Worm (Caenorhabditis elegans) whole organism, L4 larva: Measurements from ENCODE around the gene amt-4.
A peak's percentile ranks its signal among the peaks of the same experiment; 100 is the strongest.

Source experiments
- Y105C5A.15 ChIP-seq: fragments of 200-800 bp; sonication (Bioruptor generic); IDR thresholded peaks from 2 replicates; pipeline ENCODE4 v1.3.6; 2022; ENCODE audit warnings: missing genetic modification characterization, missing compliant biosample characterization
- Y5F2A.4 ChIP-seq: fragments of 200-800 bp; sonication (Bioruptor generic); optimal IDR thresholded peaks from 2 replicates; lab custom pipeline; 2018; ENCODE audit warnings: mild to moderate bottlenecking, missing genetic modification characterization, missing compliant biosample characterization
- Y75B8A.6 ChIP-seq: fragments of 200-800 bp; sonication (Bioruptor generic); IDR thresholded peaks from 2 replicates; pipeline ENCODE4 v1.3.6; 2022; ENCODE audit warnings: missing genetic modification reagents, missing genetic modification characterization, missing compliant biosample characterization
- ZK337.2 ChIP-seq: fragments of 200-800 bp; sonication (Bioruptor generic); IDR thresholded peaks from 2 replicates; pipeline ENCODE4 v1.3.6; 2022; ENCODE audit warnings: missing genetic modification reagents, missing genetic modification characterization, missing compliant biosample characterization
- ZK546.5 ChIP-seq, 2 experiments: sonication (generic microtip); optimal IDR thresholded peaks; 2 replicates each; lab custom pipeline; 2017; ENCODE audit warnings: missing biosample characterization in 2 of 2, missing genetic modification characterization in 2 of 2
- aha-1 ChIP-seq: fragments of 150-350 bp; peaks from one replicate; lab custom pipeline; 2014; ENCODE audit warnings: missing biosample characterization, missing genetic modification characterization
- arid-1 ChIP-seq: fragments of 200-800 bp; sonication (Bioruptor generic); conservative IDR thresholded peaks from 2 replicates; pipeline ENCODE4 v1.3.6; 2022; ENCODE audit warnings: missing genetic modification reagents, missing genetic modification characterization, missing compliant biosample characterization
- attf-4 ChIP-seq: sonication (generic microtip); optimal IDR thresholded peaks from 3 replicates; lab custom pipeline; 2017; ENCODE audit warnings: missing biosample characterization, missing genetic modification characterization
- ceh-20 ChIP-seq: fragments of 200-800 bp; sonication (Bioruptor generic); IDR thresholded peaks from 2 replicates; pipeline ENCODE4 v1.3.6; 2022; ENCODE audit warnings: missing genetic modification reagents, missing genetic modification characterization, missing compliant biosample characterization
- ceh-28 ChIP-seq: fragments of 150-350 bp; optimal IDR thresholded peaks from 2 replicates; lab custom pipeline; 2014; ENCODE audit warnings: missing biosample characterization, missing genetic modification reagents, missing genetic modification characterization
- ceh-44 ChIP-seq: fragments of 200-800 bp; sonication (Bioruptor generic); IDR thresholded peaks from 2 replicates; pipeline ENCODE4 v1.3.6; 2022; ENCODE audit warnings: missing genetic modification reagents, missing genetic modification characterization, missing compliant biosample characterization
- ceh-82 ChIP-seq: sonication (generic microtip); optimal IDR thresholded peaks from 2 replicates; lab custom pipeline; 2017; ENCODE audit warnings: missing biosample characterization, missing genetic modification characterization
- cey-2 ChIP-seq: sonication (generic microtip); optimal IDR thresholded peaks from 3 replicates; lab custom pipeline; 2017; ENCODE audit warnings: missing genetic modification characterization, mild to moderate bottlenecking, missing compliant biosample characterization, antibody characterized with exemption, borderline replicate concordance; ENCODE audit not compliant: insufficient read depth
- ctbp-1 ChIP-seq: fragments of 200-800 bp; sonication (Bioruptor generic); IDR thresholded peaks from 2 replicates; pipeline ENCODE4 v1.3.6; 2022; ENCODE audit warnings: missing genetic modification reagents, missing genetic modification characterization, missing compliant biosample characterization
- daf-12 ChIP-seq: fragments of 150-350 bp; optimal IDR thresholded peaks from 2 replicates; lab custom pipeline; 2014; ENCODE audit warnings: missing biosample characterization, missing genetic modification reagents, missing genetic modification characterization
- daf-8 ChIP-seq: fragments of 200-800 bp; sonication (Bioruptor generic); IDR thresholded peaks from 2 replicates; pipeline ENCODE4 v1.3.6; 2022; ENCODE audit warnings: missing genetic modification characterization, missing compliant biosample characterization
- dmd-6 ChIP-seq: fragments of 200-800 bp; sonication (Bioruptor generic); IDR thresholded peaks from 2 replicates; pipeline ENCODE4 v1.3.6; 2022; ENCODE audit warnings: missing genetic modification reagents, missing genetic modification characterization, missing compliant biosample characterization
- dmd-9 ChIP-seq: fragments of 200-800 bp; sonication (Bioruptor generic); IDR thresholded peaks from 2 replicates; pipeline ENCODE4 v1.3.6; 2022; ENCODE audit warnings: missing genetic modification reagents, missing genetic modification characterization, missing compliant biosample characterization
- duxl-1 ChIP-seq: sonication (generic microtip); optimal IDR thresholded peaks from 2 replicates; lab custom pipeline; 2016; ENCODE audit warnings: mild to moderate bottlenecking, missing genetic modification characterization, moderate library complexity, missing compliant biosample characterization; ENCODE audit not compliant: poor library complexity
- dve-1 ChIP-seq: sonication (generic microtip); optimal IDR thresholded peaks from 2 replicates; lab custom pipeline; 2017; ENCODE audit warnings: antibody characterized with exemption, mild to moderate bottlenecking, missing genetic modification characterization, missing compliant biosample characterization; ENCODE audit not compliant: insufficient read depth
- egl-27 ChIP-seq: sonication (generic microtip); optimal IDR thresholded peaks from 3 replicates; lab custom pipeline; 2017; ENCODE audit warnings: missing biosample characterization, missing genetic modification reagents, missing genetic modification characterization
- fkh-10 ChIP-seq: fragments of 150-350 bp; optimal IDR thresholded peaks from 2 replicates; lab custom pipeline; 2014; ENCODE audit warnings: missing biosample characterization, missing genetic modification reagents, missing genetic modification characterization
- hif-1 ChIP-seq, 2 experiments: sonication (generic microtip); optimal IDR thresholded peaks; 2 replicates each; lab custom pipeline; 2016 to 2017; ENCODE audit warnings: missing compliant biosample characterization in 2 of 2, missing genetic modification characterization in 2 of 2, missing genetic modification reagents in 2 of 2, missing genotype in 2 of 2, mild to moderate bottlenecking in 1 of 2
- hmg-1.1 ChIP-seq: fragments of 200-800 bp; sonication (Bioruptor generic); IDR thresholded peaks from 2 replicates; pipeline ENCODE4 v1.3.6; 2022; ENCODE audit warnings: missing genetic modification reagents, missing genetic modification characterization, missing compliant biosample characterization
- jun-1 ChIP-seq: fragments of 150-350 bp; optimal IDR thresholded peaks from 2 replicates; lab custom pipeline; 2014; ENCODE audit warnings: missing biosample characterization, missing genetic modification reagents, missing genetic modification characterization
- lin-1 ChIP-seq: fragments of 200-800 bp; sonication (Bioruptor generic); IDR thresholded peaks from 2 replicates; pipeline ENCODE4 v1.3.6; 2022; ENCODE audit warnings: missing genetic modification reagents, missing genetic modification characterization, missing compliant biosample characterization
- lin-13 ChIP-seq: fragments of 150-350 bp; optimal IDR thresholded peaks from 2 replicates; lab custom pipeline; 2014; ENCODE audit warnings: missing biosample characterization, missing genetic modification reagents, missing genetic modification characterization
- lin-38 ChIP-seq: fragments of 200-800 bp; sonication (Bioruptor generic); IDR thresholded peaks from 2 replicates; pipeline ENCODE4 v1.3.6; 2022; ENCODE audit warnings: missing genetic modification reagents, missing genetic modification characterization, missing compliant biosample characterization
- madf-5 ChIP-seq, 2 experiments: fragments of 200-800 bp; sonication (Bioruptor generic); IDR thresholded peaks; 2 replicates each; pipeline ENCODE4 v1.3.6; 2022; ENCODE audit warnings: missing compliant biosample characterization in 2 of 2, missing genetic modification characterization in 2 of 2
- mep-1 ChIP-seq: fragments of 150-350 bp; sonication (generic microtip); optimal IDR thresholded peaks from 3 replicates; lab custom pipeline; 2014; ENCODE audit warnings: missing biosample characterization, missing genetic modification characterization
- mxl-2 ChIP-seq: fragments of 200-800 bp; sonication (Bioruptor generic); conservative IDR thresholded peaks from 2 replicates; pipeline ENCODE4 v1.3.6; 2022; ENCODE audit warnings: missing genetic modification reagents, missing genetic modification characterization, missing compliant biosample characterization
- nhr-111 ChIP-seq: fragments of 200-800 bp; sonication (Bioruptor generic); optimal IDR thresholded peaks from 2 replicates; lab custom pipeline; 2018; ENCODE audit warnings: mild to moderate bottlenecking, missing genetic modification characterization, missing compliant biosample characterization
- nhr-237 ChIP-seq: sonication (generic microtip); optimal IDR thresholded peaks from 2 replicates; lab custom pipeline; 2017; ENCODE audit warnings: missing biosample characterization, missing genetic modification characterization
- nhr-28 ChIP-seq: fragments of 150-350 bp; optimal IDR thresholded peaks from 2 replicates; lab custom pipeline; 2014; ENCODE audit warnings: missing biosample characterization, missing genetic modification characterization
- nhr-6 ChIP-seq: fragments of 150-350 bp; optimal IDR thresholded peaks from 2 replicates; lab custom pipeline; 2014; ENCODE audit warnings: missing biosample characterization, missing genetic modification characterization
- nhr-77 ChIP-seq: fragments of 150-350 bp; optimal IDR thresholded peaks from 2 replicates; lab custom pipeline; 2014; ENCODE audit warnings: missing biosample characterization, missing genetic modification characterization
- pha-4 ChIP-seq, 2 experiments: fragments of 150-350 bp in 1 of 2; fragments of 200-800 bp in 1 of 2; sonication (Bioruptor generic) in 1 of 2; IDR thresholded peaks in 1 of 2; optimal IDR thresholded peaks in 1 of 2; 2 replicates each; pipeline versions ENCODE4 v1.3.6 to Lab custom; 2014 to 2022; ENCODE audit warnings: missing genetic modification characterization in 2 of 2, missing genetic modification reagents in 2 of 2, missing biosample characterization in 1 of 2, missing compliant biosample characterization in 1 of 2
- php-3 ChIP-seq: fragments of 200-800 bp; sonication (Bioruptor generic); IDR thresholded peaks from 2 replicates; pipeline ENCODE4 v1.3.6; 2022; ENCODE audit warnings: missing genetic modification reagents, missing genetic modification characterization, missing compliant biosample characterization
- pqm-1 ChIP-seq: sonication (generic microtip); optimal IDR thresholded peaks from 2 replicates; lab custom pipeline; 2017; ENCODE audit warnings: missing biosample characterization, missing genetic modification characterization
- rbr-2 ChIP-seq: sonication (generic microtip); optimal IDR thresholded peaks from 2 replicates; lab custom pipeline; 2016; ENCODE audit warnings: missing genotype, missing genetic modification characterization, missing compliant biosample characterization
- set-16 ChIP-seq: fragments of 200-800 bp; sonication (Bioruptor generic); IDR thresholded peaks from 2 replicates; pipeline ENCODE4 v1.3.6; 2022; ENCODE audit warnings: missing genetic modification reagents, missing genetic modification characterization, missing compliant biosample characterization
- skn-1 ChIP-seq: fragments of 150-350 bp; optimal IDR thresholded peaks from 2 replicates; lab custom pipeline; 2014; ENCODE audit warnings: missing biosample characterization, missing genetic modification characterization
- snpc-1.2 ChIP-seq: fragments of 200-800 bp; sonication (Bioruptor generic); IDR thresholded peaks from 2 replicates; pipeline ENCODE4 v1.3.6; 2022; ENCODE audit warnings: missing genetic modification reagents, missing genetic modification characterization, missing compliant biosample characterization
- snpc-4 ChIP-seq: fragments of 150-350 bp; optimal IDR thresholded peaks from 2 replicates; lab custom pipeline; 2014; ENCODE audit warnings: missing biosample characterization, missing genetic modification characterization
- spr-3 ChIP-seq: fragments of 200-800 bp; sonication (Bioruptor generic); optimal IDR thresholded peaks from 2 replicates; lab custom pipeline; 2018; ENCODE audit warnings: mild to moderate bottlenecking, missing genetic modification characterization, missing compliant biosample characterization
- unc-39 ChIP-seq: sonication (generic microtip); optimal IDR thresholded peaks from 2 replicates; lab custom pipeline; 2017; ENCODE audit warnings: missing biosample characterization, missing genetic modification characterization
- unc-62 ChIP-seq, 3 experiments: fragments of 150-350 bp in 1 of 3; sonication (generic microtip); optimal IDR thresholded peaks in 2 of 3; peaks in 1 of 3; 1 replicate in 1 of 3; 2 replicates in 2 of 3; lab custom pipeline; 2014 to 2017; ENCODE audit warnings: missing biosample characterization in 3 of 3, missing genetic modification characterization in 3 of 3, missing genetic modification reagents in 3 of 3, missing genotype in 1 of 3
- ztf-11 ChIP-seq: fragments of 150-350 bp; optimal IDR thresholded peaks from 2 replicates; lab custom pipeline; 2014; ENCODE audit warnings: missing biosample characterization, missing genetic modification characterization
- ztf-7 ChIP-seq: fragments of 150-350 bp; optimal IDR thresholded peaks from 2 replicates; lab custom pipeline; 2014; ENCODE audit warnings: missing biosample characterization, missing genetic modification characterization

Gene amt-4

ce11 chrX:4532160-4532741, 32.9 kb upstream of the amt-4 start, which contains the start of gene nhr-35:
Gene nhr-35 (plus strand): TSS chrX:4532691.
- no peak for TF ChIP-seq duxl-1 (tag; lab: Kevin White, UChicago)
- TF ChIP-seq ctbp-1 (GFP tag; lab: Robert Waterston, UW): no peak
- no peak for TF ChIP-seq snpc-4 (tag; lab: Kevin White, UChicago)
- no peak for TF ChIP-seq attf-4
- peak; percentile 84 for TF ChIP-seq php-3
- peak; percentile 91 for TF ChIP-seq pqm-1 (tag; lab: Kevin White, UChicago)
- TF ChIP-seq Y75B8A.6 (GFP tag; lab: Robert Waterston, UW): no peak
- TF ChIP-seq nhr-6: no peak
- peak; percentile 0 for TF ChIP-seq aha-1 (tag; lab: Kevin White, UChicago)
- no peak for TF ChIP-seq ZK546.5 (tag; optimal IDR thresholded peaks at IDR 0.05; lab: Kevin White, UChicago)
- TF ChIP-seq mep-1: peak; percentile 73
- no peak for TF ChIP-seq snpc-1.2 (GFP tag; lab: Robert Waterston, UW)
- TF ChIP-seq ceh-82: no peak
- TF ChIP-seq mxl-2: peak; percentile 90
- peak; percentile 80 for TF ChIP-seq nhr-77
- TF ChIP-seq hif-1 (tag; optimal IDR thresholded peaks at IDR 0.05; lab: Kevin White, UChicago): peak in 1 of 2 experiments; percentile 68
- TF ChIP-seq ceh-44 (GFP tag; lab: Robert Waterston, UW): no peak
- peak; percentile 28 for TF ChIP-seq cey-2 (tag; lab: Kevin White, UChicago)
- no peak for TF ChIP-seq unc-39 (tag; lab: Kevin White, UChicago)
- peak; percentile 61 for TF ChIP-seq pha-4 (GFP tag; IDR thresholded peaks at IDR 0.05; lab: Robert Waterston, UW)
- TF ChIP-seq pha-4 (tag; optimal IDR thresholded peaks at IDR 0.05; lab: Kevin White, UChicago): no peak
- TF ChIP-seq lin-38 (GFP tag; lab: Robert Waterston, UW): peak; percentile 36; the same call in 1 of the 2 replicates
- TF ChIP-seq ceh-20 (GFP tag; lab: Robert Waterston, UW): peak; percentile 72; the same call in 1 of the 2 replicates
- no peak; the same call in 1 of the 2 replicates for TF ChIP-seq set-16 (GFP tag; lab: Robert Waterston, UW)
- TF ChIP-seq dve-1: peak; percentile 94
- peak; percentile 19 for TF ChIP-seq rbr-2 (tag; lab: Kevin White, UChicago)
- TF ChIP-seq dmd-9 (GFP tag; lab: Robert Waterston, UW): 0 out of 2 replicates have a peak, but pooled peaks have one; percentile 43
- TF ChIP-seq nhr-28: peak; percentile 97
- no peak for TF ChIP-seq ZK337.2 (GFP tag; lab: Robert Waterston, UW)
- no peak for TF ChIP-seq ztf-7
- TF ChIP-seq dmd-6: peak; percentile 100
- TF ChIP-seq nhr-111: no peak
- TF ChIP-seq jun-1 (tag; lab: Kevin White, UChicago): peak; percentile 29
- TF ChIP-seq ceh-28 (tag; lab: Kevin White, UChicago): no peak
- peak; percentile 1 for TF ChIP-seq skn-1 (tag; lab: Kevin White, UChicago)
- TF ChIP-seq Y5F2A.4 (GFP tag; lab: Kevin White, UChicago): no peak
- peak; percentile 53 to 100 for TF ChIP-seq unc-62 (GFP tag; optimal IDR thresholded peaks at IDR 0.05 in 1 of 2; lab: Kevin White, UChicago)
- no peak for TF ChIP-seq unc-62 (tag; optimal IDR thresholded peaks at IDR 0.05; lab: Kevin White, UChicago)
- no peak for TF ChIP-seq nhr-237 (tag; lab: Kevin White, UChicago)
- TF ChIP-seq ztf-11: no peak
- no peak for TF ChIP-seq daf-8 (GFP tag; lab: Robert Waterston, UW)
- TF ChIP-seq hmg-1.1: peak; percentile 64
- TF ChIP-seq daf-12: no peak
- peak; percentile 75 for TF ChIP-seq lin-13 (GFP tag; lab: Kevin White, UChicago)
- TF ChIP-seq madf-5 (GFP tag; IDR thresholded peaks at IDR 0.05; lab: Robert Waterston, UW): no peak
- TF ChIP-seq fkh-10 (GFP tag; lab: Kevin White, UChicago): no peak
- peak; percentile 81; the same call in 1 of the 2 replicates for TF ChIP-seq lin-1 (GFP tag; lab: Robert Waterston, UW)
- TF ChIP-seq Y105C5A.15: no peak
- 0 out of 2 replicates have a peak, but pooled peaks have one; percentile 15 for TF ChIP-seq arid-1
- TF ChIP-seq egl-27 (tag; lab: Kevin White, UChicago): no peak
- TF ChIP-seq spr-3 (GFP tag; lab: Kevin White, UChicago): no peak
